ENCODE assay signal across 1 fruit fly cellular context in genomic region chr3L:6059062-6059708, dm6.
TF ChIP-seq lines count a peak whose summit lies in the region.

Gene CG6592 (plus strand): TSS chr3L:6059658.

TF ChIP-seq in whole organism, embryonic, 481 proteins besides CTCF, POLR2A, EP300 and RAD21 (continued from another document and continues in another):
- no peak for TF ChIP-seq schlank (tag; optimal IDR thresholded peaks at IDR 0.05; lab: Kevin White, UChicago)
- 0 out of 2 replicates have a peak, but pooled peaks have one; percentile 25 for TF ChIP-seq CG11085 (GFP tag; IDR thresholded peaks at IDR 0.05; lab: Robert Waterston, UW)
- no peak for TF ChIP-seq HHEX (GFP tag; optimal IDR thresholded peaks at IDR 0.05; lab: Kevin White, UChicago)
- no peak for TF ChIP-seq sna (GFP tag; IDR thresholded peaks at IDR 0.05; lab: Robert Waterston, UW; ENCODE audit: partially characterized antibody)
- TF ChIP-seq CG1024 (GFP tag; IDR thresholded peaks at IDR 0.05; lab: Robert Waterston, UW): peak; percentile 16; the same call in 1 of the 2 replicates
- TF ChIP-seq CG7839 (tag; optimal IDR thresholded peaks at IDR 0.05; lab: Kevin White, UChicago): peak; percentile 49
- TF ChIP-seq NC2α (GFP tag; optimal IDR thresholded peaks at IDR 0.05; lab: Kevin White, UChicago): peak; percentile 28
- TF ChIP-seq lilli (GFP tag; optimal IDR thresholded peaks at IDR 0.05; lab: Kevin White, UChicago): no peak
- no peak for TF ChIP-seq kah (GFP tag; optimal IDR thresholded peaks at IDR 0.05; lab: Kevin White, UChicago)
- no peak for TF ChIP-seq sc (optimal IDR thresholded peaks at IDR 0.05; lab: Kevin White, UChicago)
- peak; percentile 39 for TF ChIP-seq sc (GFP tag; optimal IDR thresholded peaks at IDR 0.05; lab: Kevin White, UChicago)
- TF ChIP-seq CG31365 (tag; optimal IDR thresholded peaks at IDR 0.05; lab: Kevin White, UChicago): peak; percentile 97
- TF ChIP-seq CG10366 (GFP tag; IDR thresholded peaks at IDR 0.05; lab: Robert Waterston, UW): peak; percentile 36; the same call in 1 of the 2 replicates
- peak; percentile 32 for TF ChIP-seq Atf-2 (GFP tag; optimal IDR thresholded peaks at IDR 0.05; lab: Kevin White, UChicago)
- no peak for TF ChIP-seq HLHmδ (GFP tag; optimal IDR thresholded peaks at IDR 0.05; lab: Kevin White, UChicago)
- 0 out of 2 replicates have a peak, but pooled peaks have one; percentile 34 for TF ChIP-seq dati (GFP tag; IDR thresholded peaks at IDR 0.05; lab: Robert Waterston, UW)
- peak; percentile 33 for TF ChIP-seq chn (GFP tag; optimal IDR thresholded peaks at IDR 0.05; lab: Kevin White, UChicago)
- TF ChIP-seq shn (GFP tag; optimal IDR thresholded peaks at IDR 0.05; lab: Kevin White, UChicago): peak; percentile 32
- TF ChIP-seq ara (GFP tag; IDR thresholded peaks at IDR 0.05; lab: Robert Waterston, UW): peak; percentile 47; the same call in 1 of the 2 replicates
- TF ChIP-seq cato (GFP tag; optimal IDR thresholded peaks at IDR 0.05; lab: Kevin White, UChicago; ENCODE audit: borderline replicate concordance): no peak
- peak; percentile 58 for TF ChIP-seq CoRest (tag; optimal IDR thresholded peaks at IDR 0.05; lab: Kevin White, UChicago)
- no peak for TF ChIP-seq CG3995 (GFP tag; optimal IDR thresholded peaks at IDR 0.05; lab: Kevin White, UChicago)
- TF ChIP-seq CG17385 (GFP tag; optimal IDR thresholded peaks at IDR 0.05; lab: Kevin White, UChicago): peak; percentile 66
- no peak for TF ChIP-seq hbn (GFP tag; IDR thresholded peaks at IDR 0.05; lab: Robert Waterston, UW; ENCODE audit: partially characterized antibody)
- peak; percentile 67 for TF ChIP-seq Hsf (GFP tag; optimal IDR thresholded peaks at IDR 0.05; lab: Kevin White, UChicago)
- TF ChIP-seq CG18011 (GFP tag; optimal IDR thresholded peaks at IDR 0.05; lab: Kevin White, UChicago): no peak
- TF ChIP-seq CG18619 (GFP tag; optimal IDR thresholded peaks at IDR 0.05; lab: Kevin White, UChicago): peak; percentile 44
- peak; percentile 48 for TF ChIP-seq HmgD (GFP tag; optimal IDR thresholded peaks at IDR 0.05; lab: Kevin White, UChicago)
- peak; percentile 36 to 77 for TF ChIP-seq chif (GFP tag; optimal IDR thresholded peaks at IDR 0.05; lab: Kevin White, UChicago)
- peak; percentile 23 for TF ChIP-seq CG17802 (tag; optimal IDR thresholded peaks at IDR 0.05; lab: Kevin White, UChicago)
- TF ChIP-seq CG6254 (GFP tag; optimal IDR thresholded peaks at IDR 0.05; lab: Kevin White, UChicago): no peak
- no peak for TF ChIP-seq Dp (GFP tag; optimal IDR thresholded peaks at IDR 0.05; lab: Kevin White, UChicago)
- TF ChIP-seq Ets65A (GFP tag; lab: Kevin White, UChicago): peak; percentile 98
- no peak for TF ChIP-seq lov (optimal IDR thresholded peaks at IDR 0.05; lab: Kevin White, UChicago)
- TF ChIP-seq lov (GFP tag; IDR thresholded peaks at IDR 0.05; lab: Robert Waterston, UW): peak; percentile 73; the same call in 2 of the 3 replicates
- TF ChIP-seq Sin3A (optimal IDR thresholded peaks at IDR 0.05; lab: Kevin White, UChicago): no peak
- peak; percentile 62 for TF ChIP-seq CG10209 (GFP tag; optimal IDR thresholded peaks at IDR 0.05; lab: Kevin White, UChicago)
- peak; percentile 4 for TF ChIP-seq CG8924 (tag; optimal IDR thresholded peaks at IDR 0.05; lab: Kevin White, UChicago)
- TF ChIP-seq Trl (optimal IDR thresholded peaks at IDR 0.05; lab: Kevin White, UChicago): no peak
- TF ChIP-seq Trl (GFP tag; optimal IDR thresholded peaks at IDR 0.05; lab: Kevin White, UChicago): no peak
- TF ChIP-seq Eip74EF (GFP tag; optimal IDR thresholded peaks at IDR 0.05; lab: Kevin White, UChicago): peak in 1 of 2 experiments; percentile 24
- no peak for TF ChIP-seq Meics (GFP tag; optimal IDR thresholded peaks at IDR 0.05; lab: Kevin White, UChicago)
- no peak for TF ChIP-seq gt (GFP tag; IDR thresholded peaks at IDR 0.05; lab: Robert Waterston, UW)
- TF ChIP-seq chm (GFP tag; IDR thresholded peaks at IDR 0.05; lab: Robert Waterston, UW): peak; percentile 70; the same call in 1 of the 2 replicates
- peak; percentile 14 for TF ChIP-seq CG12942 (GFP tag; optimal IDR thresholded peaks at IDR 0.05; lab: Kevin White, UChicago)
- no peak for TF ChIP-seq Hr3 (GFP tag; optimal IDR thresholded peaks at IDR 0.05; lab: Kevin White, UChicago)
- TF ChIP-seq sqz (GFP tag; optimal IDR thresholded peaks at IDR 0.05; lab: Kevin White, UChicago): no peak
- no peak for TF ChIP-seq TFAM (GFP tag; optimal IDR thresholded peaks at IDR 0.05; lab: Kevin White, UChicago)
- TF ChIP-seq CG2875 (GFP tag; optimal IDR thresholded peaks at IDR 0.05; lab: Kevin White, UChicago): peak; percentile 19
- 0 out of 2 replicates have a peak, but pooled peaks have one; percentile 22 for TF ChIP-seq vvl (GFP tag; IDR thresholded peaks at IDR 0.05; lab: Robert Waterston, UW)
- no peak for TF ChIP-seq CG10274 (GFP tag; optimal IDR thresholded peaks at IDR 0.05; lab: Kevin White, UChicago)
- 0 out of 2 replicates have a peak, but pooled peaks have one; percentile 13 for TF ChIP-seq onecut (GFP tag; IDR thresholded peaks at IDR 0.05; lab: Robert Waterston, UW)
- peak; percentile 12; the same call in 1 of the 2 replicates for TF ChIP-seq amos (GFP tag; IDR thresholded peaks at IDR 0.05; lab: Robert Waterston, UW; ENCODE audit: partially characterized antibody)
- TF ChIP-seq CG1233 (GFP tag; optimal IDR thresholded peaks at IDR 0.05; lab: Kevin White, UChicago): peak; percentile 64
- no peak for TF ChIP-seq CG11696 (GFP tag; IDR thresholded peaks at IDR 0.05; lab: Robert Waterston, UW)
- TF ChIP-seq z (GFP tag; IDR thresholded peaks at IDR 0.05; lab: Robert Waterston, UW): no peak
- TF ChIP-seq her (GFP tag; optimal IDR thresholded peaks at IDR 0.05; lab: Kevin White, UChicago): peak; percentile 14
- peak; percentile 15 for TF ChIP-seq CG17829 (tag; optimal IDR thresholded peaks at IDR 0.05; lab: Kevin White, UChicago)
- 0 out of 3 replicates have a peak, but pooled peaks have one; percentile 28 for TF ChIP-seq Optix (GFP tag; IDR thresholded peaks at IDR 0.05; lab: Robert Waterston, UW)
- peak; percentile 36 for TF ChIP-seq CG9609 (GFP tag; optimal IDR thresholded peaks at IDR 0.05; lab: Kevin White, UChicago)
- no peak for TF ChIP-seq Max (GFP tag; optimal IDR thresholded peaks at IDR 0.05; lab: Kevin White, UChicago)
- TF ChIP-seq Nf-YB (GFP tag; optimal IDR thresholded peaks at IDR 0.05; lab: Kevin White, UChicago): no peak
- no peak for TF ChIP-seq Fer2 (tag; optimal IDR thresholded peaks at IDR 0.05; lab: Kevin White, UChicago)
- peak; percentile 98 for TF ChIP-seq Ets97D (GFP tag; optimal IDR thresholded peaks at IDR 0.05; lab: Kevin White, UChicago)
- no peak for TF ChIP-seq usp (GFP tag; optimal IDR thresholded peaks at IDR 0.05; lab: Kevin White, UChicago)
- no peak for TF ChIP-seq CG12769 (tag; optimal IDR thresholded peaks at IDR 0.05; lab: Kevin White, UChicago)
- TF ChIP-seq crc (GFP tag; optimal IDR thresholded peaks at IDR 0.05; lab: Kevin White, UChicago): no peak
- TF ChIP-seq tx (GFP tag; optimal IDR thresholded peaks at IDR 0.05; lab: Kevin White, UChicago): no peak
- no peak for TF ChIP-seq CG34376 (GFP tag; optimal IDR thresholded peaks at IDR 0.05; lab: Kevin White, UChicago)
- peak; percentile 78 for TF ChIP-seq dmrt11E (tag; optimal IDR thresholded peaks at IDR 0.05; lab: Kevin White, UChicago)
- TF ChIP-seq C15 (GFP tag; IDR thresholded peaks at IDR 0.05; lab: Robert Waterston, UW): no peak
- TF ChIP-seq trem (tag; optimal IDR thresholded peaks at IDR 0.05; lab: Kevin White, UChicago): peak; percentile 8
- TF ChIP-seq lbe (GFP tag; optimal IDR thresholded peaks at IDR 0.05; lab: Kevin White, UChicago): no peak
- peak; percentile 9 for TF ChIP-seq Bdp1 (GFP tag; optimal IDR thresholded peaks at IDR 0.05; lab: Kevin White, UChicago)
- TF ChIP-seq Camta (GFP tag; optimal IDR thresholded peaks at IDR 0.05; lab: Kevin White, UChicago): peak; percentile 41
- TF ChIP-seq CG6272 (GFP tag; IDR thresholded peaks at IDR 0.05; lab: Robert Waterston, UW): 0 out of 2 replicates have a peak, but pooled peaks have one; percentile 6
- peak; percentile 48 for TF ChIP-seq CG1602 (GFP tag; optimal IDR thresholded peaks at IDR 0.05; lab: Kevin White, UChicago)
- peak; percentile 52 for TF ChIP-seq CG1603 (tag; optimal IDR thresholded peaks at IDR 0.05; lab: Kevin White, UChicago)
- peak; percentile 87 for TF ChIP-seq ewg (GFP tag; optimal IDR thresholded peaks at IDR 0.05; lab: Kevin White, UChicago)
- TF ChIP-seq CG33557 (GFP tag; optimal IDR thresholded peaks at IDR 0.05; lab: Kevin White, UChicago): peak; percentile 65
- TF ChIP-seq CG17328 (GFP tag; IDR thresholded peaks at IDR 0.05; lab: Robert Waterston, UW): peak; percentile 76
- TF ChIP-seq Mad (GFP tag; optimal IDR thresholded peaks at IDR 0.05; lab: Kevin White, UChicago): peak; percentile 45
- peak; percentile 25 for TF ChIP-seq CG15479 (GFP tag; optimal IDR thresholded peaks at IDR 0.05; lab: Kevin White, UChicago)
- TF ChIP-seq CG11695 (GFP tag; IDR thresholded peaks at IDR 0.05; lab: Robert Waterston, UW): no peak
- TF ChIP-seq Doc3 (GFP tag; IDR thresholded peaks at IDR 0.05; lab: Robert Waterston, UW; ENCODE audit: partially characterized antibody): no peak
- no peak for TF ChIP-seq grau (tag; optimal IDR thresholded peaks at IDR 0.05; lab: Kevin White, UChicago)
- peak; percentile 16 for TF ChIP-seq CG4820 (GFP tag; optimal IDR thresholded peaks at IDR 0.05; lab: Kevin White, UChicago)
- no peak for TF ChIP-seq pros (GFP tag; optimal IDR thresholded peaks at IDR 0.05; lab: Kevin White, UChicago)
- no peak for TF ChIP-seq CG13894 (tag; optimal IDR thresholded peaks at IDR 0.05; lab: Kevin White, UChicago)
- peak in 1 of 2 experiments; percentile 8 for TF ChIP-seq Pdp1 (GFP tag; optimal IDR thresholded peaks at IDR 0.05; lab: Kevin White, UChicago)
- no peak for TF ChIP-seq Ada2b (GFP tag; IDR thresholded peaks at IDR 0.05; lab: Robert Waterston, UW)
- no peak for TF ChIP-seq CG3838 (GFP tag; optimal IDR thresholded peaks at IDR 0.05; lab: Kevin White, UChicago)
- peak; percentile 79 for TF ChIP-seq CG16815 (GFP tag; optimal IDR thresholded peaks at IDR 0.05; lab: Kevin White, UChicago)
- no peak for TF ChIP-seq ranshi (GFP tag; IDR thresholded peaks at IDR 0.05; lab: Robert Waterston, UW)
- TF ChIP-seq CG17568 (GFP tag; optimal IDR thresholded peaks at IDR 0.05; lab: Kevin White, UChicago): peak; percentile 24
- no peak for TF ChIP-seq pnt (GFP tag; optimal IDR thresholded peaks at IDR 0.05; lab: Kevin White, UChicago)
- TF ChIP-seq CG30020 (tag; optimal IDR thresholded peaks at IDR 0.05; lab: Kevin White, UChicago): no peak
- TF ChIP-seq ERR (GFP tag; optimal IDR thresholded peaks at IDR 0.05; lab: Kevin White, UChicago): no peak
- TF ChIP-seq Rx (GFP tag; IDR thresholded peaks at IDR 0.05; lab: Robert Waterston, UW): peak; percentile 36; the same call in 1 of the 2 replicates
- peak; percentile 22; the same call in 1 of the 3 replicates for TF ChIP-seq CG34422 (GFP tag; IDR thresholded peaks at IDR 0.05; lab: Robert Waterston, UW)
- TF ChIP-seq caup (GFP tag; optimal IDR thresholded peaks at IDR 0.05; lab: Kevin White, UChicago; ENCODE audit: severe bottlenecking): no peak
- peak; percentile 28 for TF ChIP-seq dm (GFP tag; optimal IDR thresholded peaks at IDR 0.05; lab: Kevin White, UChicago)
- no peak for TF ChIP-seq nerfin-2 (GFP tag; IDR thresholded peaks at IDR 0.05; lab: Robert Waterston, UW; ENCODE audit: partially characterized antibody)
- TF ChIP-seq Usf (GFP tag; optimal IDR thresholded peaks at IDR 0.05; lab: Kevin White, UChicago): peak; percentile 68
- TF ChIP-seq sim (GFP tag; IDR thresholded peaks at IDR 0.05; lab: Robert Waterston, UW): 0 out of 2 replicates have a peak, but pooled peaks have one; percentile 33
- TF ChIP-seq Chrac-16 (GFP tag; optimal IDR thresholded peaks at IDR 0.05; lab: Kevin White, UChicago): peak; percentile 37
- TF ChIP-seq otp (GFP tag; IDR thresholded peaks at IDR 0.05; lab: Robert Waterston, UW): peak; percentile 65; the same call in 1 of the 3 replicates
- peak in 1 of 2 experiments; percentile 61 for TF ChIP-seq dpn (GFP tag; optimal IDR thresholded peaks at IDR 0.05; lab: Kevin White, UChicago)
- TF ChIP-seq trh (GFP tag; optimal IDR thresholded peaks at IDR 0.05; lab: Kevin White, UChicago): peak; percentile 16
- no peak for TF ChIP-seq pan (optimal IDR thresholded peaks at IDR 0.05; lab: Kevin White, UChicago)
- TF ChIP-seq pan (GFP tag; optimal IDR thresholded peaks at IDR 0.05 in 1 of 2, IDR thresholded peaks at IDR 0.05 in 1 of 2): no peak
- TF ChIP-seq pita (GFP tag; optimal IDR thresholded peaks at IDR 0.05; lab: Kevin White, UChicago): no peak
- no peak for TF ChIP-seq Six4 (GFP tag; optimal IDR thresholded peaks at IDR 0.05; lab: Kevin White, UChicago)
- TF ChIP-seq CG11247 (GFP tag; IDR thresholded peaks at IDR 0.05; lab: Robert Waterston, UW): no peak
- TF ChIP-seq knrl (GFP tag; IDR thresholded peaks at IDR 0.05; lab: Robert Waterston, UW; ENCODE audit: partially characterized antibody): peak; percentile 38; the same call in 1 of the 3 replicates
- no peak for TF ChIP-seq CG14667 (GFP tag; IDR thresholded peaks at IDR 0.05; lab: Robert Waterston, UW)
- TF ChIP-seq bab2 (GFP tag; optimal IDR thresholded peaks at IDR 0.05; lab: Kevin White, UChicago): no peak
- no peak for TF ChIP-seq CG7963 (GFP tag; IDR thresholded peaks at IDR 0.05; lab: Robert Waterston, UW; ENCODE audit: partially characterized antibody)
- TF ChIP-seq CG9876 (GFP tag; optimal IDR thresholded peaks at IDR 0.05; lab: Kevin White, UChicago): peak; percentile 77
- no peak for TF ChIP-seq gfzf (GFP tag; optimal IDR thresholded peaks at IDR 0.05; lab: Kevin White, UChicago)
- TF ChIP-seq CG12236 (GFP tag; optimal IDR thresholded peaks at IDR 0.05; lab: Kevin White, UChicago): peak; percentile 44
- TF ChIP-seq CG16813 (GFP tag; IDR thresholded peaks at IDR 0.05; lab: Robert Waterston, UW; ENCODE audit: partially characterized antibody): 0 out of 3 replicates have a peak, but pooled peaks have one; percentile 32
- TF ChIP-seq CG8478 (optimal IDR thresholded peaks at IDR 0.05; lab: Kevin White, UChicago): peak; percentile 82
- no peak for TF ChIP-seq Fer1 (GFP tag; optimal IDR thresholded peaks at IDR 0.05; lab: Kevin White, UChicago)
- peak; percentile 12 for TF ChIP-seq CG9817 (tag; optimal IDR thresholded peaks at IDR 0.05; lab: Kevin White, UChicago)
- peak in 1 of 2 experiments; percentile 67 for TF ChIP-seq tll (GFP tag; optimal IDR thresholded peaks at IDR 0.05; lab: Kevin White, UChicago)
- peak; percentile 26; the same call in 1 of the 3 replicates for TF ChIP-seq croc (GFP tag; conservative IDR thresholded peaks at IDR 0.05; lab: Robert Waterston, UW)
- TF ChIP-seq Hr51 (GFP tag; optimal IDR thresholded peaks at IDR 0.05; lab: Kevin White, UChicago): peak in 1 of 2 experiments; percentile 14
- peak; percentile 13 for TF ChIP-seq CG1529 (GFP tag; optimal IDR thresholded peaks at IDR 0.05; lab: Kevin White, UChicago)
